Worm (Caenorhabditis elegans): Measurements from ENCODE around the gene acr-9.

DNA sequence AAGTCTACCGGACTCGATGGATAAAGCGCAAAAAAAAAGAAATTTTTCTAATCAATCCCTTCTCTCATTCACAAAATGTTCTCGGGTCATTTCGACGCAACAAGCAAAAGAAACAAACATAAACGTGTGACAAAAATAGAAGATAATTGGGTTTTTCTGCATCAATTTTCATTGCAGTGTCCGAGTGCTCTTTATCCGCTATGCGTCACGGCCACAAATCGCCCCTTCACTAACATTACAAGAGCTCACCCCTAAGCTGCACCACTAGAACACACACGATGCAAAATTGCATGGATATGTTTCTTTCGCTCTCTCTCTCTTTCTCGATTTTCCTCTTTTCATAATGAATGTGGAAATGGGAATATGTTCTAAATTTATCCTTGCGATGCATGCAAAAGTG lies 49.5 kb upstream of the acr-9 start:
- TF ChIP-seq T07F8.4 (tag; optimal IDR thresholded peaks at IDR 0.05) (no peak), nfya-1 (tag; optimal IDR thresholded peaks at IDR 0.05; ENCODE audit: borderline replicate concordance, insufficient read depth) (no peak), ama-1 (optimal IDR thresholded peaks at IDR 0.05) (no peak), ama-1 (GFP tag; optimal IDR thresholded peaks at IDR 0.05) (no peak), unc-62 (GFP tag; optimal IDR thresholded peaks at IDR 0.05) (no peak), B0336.3 (GFP tag; IDR thresholded peaks at IDR 0.05) (no peak)
